Fruit fly (Drosophila melanogaster): ENCODE measurements around the gene SKIP.

The SKIP gene

dm6 chr3R:22339510-22339909, 205.9 kb downstream of the SKIP start:
- TF ChIP-seq Sp1 (GFP tag; optimal IDR thresholded peaks at IDR 0.05) (peak; percentile 62), tai (GFP tag; optimal IDR thresholded peaks at IDR 0.05) (peak; percentile 33), dsf (GFP tag; optimal IDR thresholded peaks at IDR 0.05; ENCODE audit: borderline replicate concordance) (no peak), Vsx2 (GFP tag; optimal IDR thresholded peaks at IDR 0.05; ENCODE audit: partially characterized antibody) (no peak), psq (GFP tag; optimal IDR thresholded peaks at IDR 0.05) (peak; percentile 27), foxo (GFP tag; optimal IDR thresholded peaks at IDR 0.05) (peak in 1 of 2 experiments; percentile 64), Hr83 (GFP tag; optimal IDR thresholded peaks at IDR 0.05; ENCODE audit: poor library complexity, severe bottlenecking) (no peak), N (GFP tag; optimal IDR thresholded peaks at IDR 0.05) (no peak), CrebA (GFP tag; optimal IDR thresholded peaks at IDR 0.05; ENCODE audit: borderline replicate concordance) (no peak), dl (GFP tag; optimal IDR thresholded peaks at IDR 0.05; ENCODE audit: insufficient read depth in 1 of 2, partially characterized antibody in 2 of 2) (no peak), Jra (GFP tag; optimal IDR thresholded peaks at IDR 0.05) (no peak), pan (optimal IDR thresholded peaks at IDR 0.05) (no peak), Mio (GFP tag; optimal IDR thresholded peaks at IDR 0.05) (no peak), lola (GFP tag; optimal IDR thresholded peaks at IDR 0.05) (no peak), Abd-B (GFP tag; optimal IDR thresholded peaks at IDR 0.05) (no peak), ey (GFP tag; optimal IDR thresholded peaks at IDR 0.05) (peak; percentile 65), dmrt93B (GFP tag; optimal IDR thresholded peaks at IDR 0.05) (no peak), br (GFP tag; optimal IDR thresholded peaks at IDR 0.05) (peak; percentile 64), Rel (GFP tag; optimal IDR thresholded peaks at IDR 0.05) (no peak), Rel (tag; optimal IDR thresholded peaks at IDR 0.05) (no peak), OdsH (GFP tag; optimal IDR thresholded peaks at IDR 0.05) (peak; percentile 46), sage (GFP tag; optimal IDR thresholded peaks at IDR 0.05) (no peak), CG9705 (GFP tag; optimal IDR thresholded peaks at IDR 0.05) (peak; percentile 17), jim (GFP tag; optimal IDR thresholded peaks at IDR 0.05) (no peak), CG32264 (GFP tag; optimal IDR thresholded peaks at IDR 0.05) (no peak), Dif (GFP tag; optimal IDR thresholded peaks at IDR 0.05; ENCODE audit: partially characterized antibody) (no peak), h (GFP tag; optimal IDR thresholded peaks at IDR 0.05) (peak; percentile 71), woc (GFP tag; optimal IDR thresholded peaks at IDR 0.05) (peak; percentile 16), Dfd (GFP tag; optimal IDR thresholded peaks at IDR 0.05) (no peak), rgr (GFP tag; optimal IDR thresholded peaks at IDR 0.05) (peak; percentile 47), Hnf4 (GFP tag; optimal IDR thresholded peaks at IDR 0.05) (peak; percentile 55), Hr78 (GFP tag; optimal IDR thresholded peaks at IDR 0.05) (no peak), Myc (optimal IDR thresholded peaks at IDR 0.05) (no peak), HLH106 (tag; optimal IDR thresholded peaks at IDR 0.05) (peak; percentile 64), usp (GFP tag; optimal IDR thresholded peaks at IDR 0.05) (no peak), fru (GFP tag; optimal IDR thresholded peaks at IDR 0.05) (peak; percentile 57), sv (GFP tag; optimal IDR thresholded peaks at IDR 0.05) (no peak), GATAd (GFP tag; optimal IDR thresholded peaks at IDR 0.05) (no peak), brk (GFP tag; optimal IDR thresholded peaks at IDR 0.05) (no peak)

dm6 chr3R:22340207-22340606, 206.6 kb downstream of the SKIP start, which contains the start of gene CG5388:
Gene CG5388, minus strand, starts transcription at chr3R:22340307.
- TF ChIP-seq Dif (GFP tag; optimal IDR thresholded peaks at IDR 0.05; ENCODE audit: partially characterized antibody) (no peak), Hr78 (GFP tag; optimal IDR thresholded peaks at IDR 0.05) (no peak), HLH106 (tag; optimal IDR thresholded peaks at IDR 0.05) (no peak), GATAd (GFP tag; optimal IDR thresholded peaks at IDR 0.05) (no peak), tai (GFP tag; optimal IDR thresholded peaks at IDR 0.05) (no peak), h (GFP tag; optimal IDR thresholded peaks at IDR 0.05) (no peak), dmrt93B (GFP tag; optimal IDR thresholded peaks at IDR 0.05) (no peak), N (GFP tag; optimal IDR thresholded peaks at IDR 0.05) (no peak), jim (GFP tag; optimal IDR thresholded peaks at IDR 0.05) (no peak), usp (GFP tag; optimal IDR thresholded peaks at IDR 0.05) (no peak), pan (optimal IDR thresholded peaks at IDR 0.05) (no peak), fru (GFP tag; optimal IDR thresholded peaks at IDR 0.05) (no peak), Hnf4 (GFP tag; optimal IDR thresholded peaks at IDR 0.05) (no peak), Dfd (GFP tag; optimal IDR thresholded peaks at IDR 0.05) (no peak), Abd-B (GFP tag; optimal IDR thresholded peaks at IDR 0.05) (no peak), sv (GFP tag; optimal IDR thresholded peaks at IDR 0.05) (no peak), sage (GFP tag; optimal IDR thresholded peaks at IDR 0.05) (no peak), br (GFP tag; optimal IDR thresholded peaks at IDR 0.05) (no peak), Hr83 (GFP tag; optimal IDR thresholded peaks at IDR 0.05; ENCODE audit: poor library complexity, severe bottlenecking) (no peak), rgr (GFP tag; optimal IDR thresholded peaks at IDR 0.05) (no peak)
